Fruit fly (Drosophila melanogaster): ENCODE measurements around the gene Cip4.

Gene Cip4

dm6 chr3L:4383543-4384325 lies 19.8 kb upstream of the Cip4 start:
- TF ChIP-seq pan (optimal IDR thresholded peaks at IDR 0.05) (no peak), usp (GFP tag; optimal IDR thresholded peaks at IDR 0.05) (no peak), CG8478 (optimal IDR thresholded peaks at IDR 0.05) (no peak), EcR (GFP tag; optimal IDR thresholded peaks at IDR 0.05) (no peak), psq (optimal IDR thresholded peaks at IDR 0.05) (no peak), Dll (optimal IDR thresholded peaks at IDR 0.05) (no peak)

dm6 chr3L:4383104-4383503 lies 19.2 kb upstream of the Cip4 start:
- TF ChIP-seq psq (optimal IDR thresholded peaks at IDR 0.05) (no peak), EcR (GFP tag; optimal IDR thresholded peaks at IDR 0.05) (no peak), CG8478 (optimal IDR thresholded peaks at IDR 0.05) (no peak), usp (GFP tag; optimal IDR thresholded peaks at IDR 0.05) (no peak), Dll (optimal IDR thresholded peaks at IDR 0.05) (no peak), pan (optimal IDR thresholded peaks at IDR 0.05) (no peak)

- TF ChIP-seq CG8478 (optimal IDR thresholded peaks at IDR 0.05) (no peak), usp (GFP tag; optimal IDR thresholded peaks at IDR 0.05) (no peak), EcR (GFP tag; optimal IDR thresholded peaks at IDR 0.05) (no peak), pan (optimal IDR thresholded peaks at IDR 0.05) (no peak), Dll (optimal IDR thresholded peaks at IDR 0.05) (no peak), psq (optimal IDR thresholded peaks at IDR 0.05) (no peak)
Measured at dm6 chr3L:4382581-4382980, 18.7 kb upstream of the Cip4 start.

- TF ChIP-seq psq (optimal IDR thresholded peaks at IDR 0.05) = no peak
- no peak for TF ChIP-seq CG8478 (optimal IDR thresholded peaks at IDR 0.05)
- no peak for TF ChIP-seq Dll (optimal IDR thresholded peaks at IDR 0.05)
- TF ChIP-seq usp (GFP tag; optimal IDR thresholded peaks at IDR 0.05) = no peak
- TF ChIP-seq pan (optimal IDR thresholded peaks at IDR 0.05) = no peak
- no peak for TF ChIP-seq EcR (GFP tag; optimal IDR thresholded peaks at IDR 0.05)
Measured at dm6 chr3L:4381529-4381928, 17.6 kb upstream of the Cip4 start, which contains the start of gene CG32240. CG32240 (minus strand) TSS chr3L:4381629.

dm6 chr3L:4380231-4380645 lies 16.3 kb upstream of the Cip4 start, which contains the start of gene DopEcR:
DopEcR (minus strand) TSS chr3L:4380387.
- TF ChIP-seq CG8478 (optimal IDR thresholded peaks at IDR 0.05) (no peak), EcR (GFP tag; optimal IDR thresholded peaks at IDR 0.05) (no peak), usp (GFP tag; optimal IDR thresholded peaks at IDR 0.05) (no peak), Dll (optimal IDR thresholded peaks at IDR 0.05) (peak; percentile 41), psq (optimal IDR thresholded peaks at IDR 0.05) (no peak), pan (optimal IDR thresholded peaks at IDR 0.05) (no peak)

- TF ChIP-seq CG8478 (optimal IDR thresholded peaks at IDR 0.05) (no peak), psq (optimal IDR thresholded peaks at IDR 0.05) (no peak), pan (optimal IDR thresholded peaks at IDR 0.05) (no peak), usp (GFP tag; optimal IDR thresholded peaks at IDR 0.05) (no peak), EcR (GFP tag; optimal IDR thresholded peaks at IDR 0.05) (no peak), Dll (optimal IDR thresholded peaks at IDR 0.05) (no peak)
Measured at dm6 chr3L:4378895-4379294, 15.0 kb upstream of the Cip4 start.

- no peak for TF ChIP-seq usp (GFP tag; optimal IDR thresholded peaks at IDR 0.05)
- no peak for TF ChIP-seq EcR (GFP tag; optimal IDR thresholded peaks at IDR 0.05)
- TF ChIP-seq pan (optimal IDR thresholded peaks at IDR 0.05) = no peak
- no peak for TF ChIP-seq Dll (optimal IDR thresholded peaks at IDR 0.05)
- TF ChIP-seq CG8478 (optimal IDR thresholded peaks at IDR 0.05) = no peak
- TF ChIP-seq psq (optimal IDR thresholded peaks at IDR 0.05) = no peak
Measured at dm6 chr3L:4377496-4377895, 13.6 kb upstream of the Cip4 start.

- TF ChIP-seq Dll (optimal IDR thresholded peaks at IDR 0.05) (no peak), CG8478 (optimal IDR thresholded peaks at IDR 0.05) (no peak), pan (optimal IDR thresholded peaks at IDR 0.05) (no peak), psq (optimal IDR thresholded peaks at IDR 0.05) (no peak), usp (GFP tag; optimal IDR thresholded peaks at IDR 0.05) (no peak), EcR (GFP tag; optimal IDR thresholded peaks at IDR 0.05) (no peak)
Measured at dm6 chr3L:4375675-4376366, 11.9 kb upstream of the Cip4 start.

dm6 chr3L:4371978-4372377 lies 8.1 kb upstream of the Cip4 start:
- TF ChIP-seq CG8478 (optimal IDR thresholded peaks at IDR 0.05) (no peak), psq (optimal IDR thresholded peaks at IDR 0.05) (no peak), Dll (optimal IDR thresholded peaks at IDR 0.05) (no peak), pan (optimal IDR thresholded peaks at IDR 0.05) (no peak), EcR (GFP tag; optimal IDR thresholded peaks at IDR 0.05) (no peak), usp (GFP tag; optimal IDR thresholded peaks at IDR 0.05) (no peak)

dm6 chr3L:4367339-4367738 lies 3.4 kb upstream of the Cip4 start, which contains the start of gene CG11342:
CG11342 (minus strand) TSS chr3L:4367458.
- no peak for TF ChIP-seq Dll (optimal IDR thresholded peaks at IDR 0.05)
- TF ChIP-seq pan (optimal IDR thresholded peaks at IDR 0.05) = no peak
- TF ChIP-seq EcR (GFP tag; optimal IDR thresholded peaks at IDR 0.05) = no peak
- TF ChIP-seq psq (optimal IDR thresholded peaks at IDR 0.05) = no peak

- TF ChIP-seq usp (GFP tag; optimal IDR thresholded peaks at IDR 0.05) (no peak), CG8478 (optimal IDR thresholded peaks at IDR 0.05) (no peak), pan (optimal IDR thresholded peaks at IDR 0.05) (no peak), EcR (GFP tag; optimal IDR thresholded peaks at IDR 0.05) (no peak), psq (optimal IDR thresholded peaks at IDR 0.05) (no peak), Dll (optimal IDR thresholded peaks at IDR 0.05) (no peak)
Measured at dm6 chr3L:4365197-4365596, 1.3 kb upstream of the Cip4 start, which contains the start of gene CG33514. CG33514 (plus strand) TSS chr3L:4365434.

- TF ChIP-seq CG8478 (optimal IDR thresholded peaks at IDR 0.05) (no peak), usp (GFP tag; optimal IDR thresholded peaks at IDR 0.05) (no peak), Dll (optimal IDR thresholded peaks at IDR 0.05) (no peak), pan (optimal IDR thresholded peaks at IDR 0.05) (no peak), EcR (GFP tag; optimal IDR thresholded peaks at IDR 0.05) (no peak), psq (optimal IDR thresholded peaks at IDR 0.05) (no peak)
Measured at dm6 chr3L:4363484-4363883, 418 bp downstream of the Cip4 start.
